Worm (Caenorhabditis elegans) whole organism, young adult: ENCODE results near the gene ZK1307.7.

Source experiments
- C06A6.2 ChIP-seq: fragments of 200-800 bp; sonication (Bioruptor generic); conservative IDR thresholded peaks from 2 replicates; pipeline ENCODE4 v1.3.6; 2022; ENCODE audit warnings: missing genetic modification characterization, missing compliant biosample characterization
- F55B11.4 ChIP-seq: sonication (generic microtip); optimal IDR thresholded peaks from 2 replicates; lab custom pipeline; 2016; ENCODE audit warnings: missing compliant biosample characterization, missing genetic modification characterization, borderline replicate concordance; ENCODE audit not compliant: insufficient read depth
- F57C9.4 ChIP-seq: sonication (generic microtip); optimal IDR thresholded peaks from 2 replicates; lab custom pipeline; 2017; ENCODE audit warnings: mild to moderate bottlenecking, missing genetic modification characterization, missing compliant biosample characterization
- K11D2.4 ChIP-seq: fragments of 200-800 bp; sonication (Bioruptor generic); IDR thresholded peaks from 2 replicates; pipeline ENCODE4 v1.3.6; 2022; ENCODE audit warnings: missing genetic modification reagents, missing genetic modification characterization, missing compliant biosample characterization
- K12H6.12 ChIP-seq: fragments of 200-800 bp; sonication (Bioruptor generic); optimal IDR thresholded peaks from 2 replicates; lab custom pipeline; 2018; ENCODE audit warnings: mild to moderate bottlenecking, missing genetic modification characterization, missing compliant biosample characterization
- Y53G8AR.9 ChIP-seq: fragments of 200-800 bp; sonication (Bioruptor generic); conservative IDR thresholded peaks from 2 replicates; pipeline ENCODE4 v1.3.6; 2022; ENCODE audit warnings: missing genetic modification reagents, missing genetic modification characterization, missing compliant biosample characterization
- Y56A3A.18 ChIP-seq: fragments of 200-800 bp; sonication (Bioruptor generic); IDR thresholded peaks from 2 replicates; pipeline ENCODE4 v1.3.6; 2022; ENCODE audit warnings: missing genetic modification reagents, missing genetic modification characterization, missing compliant biosample characterization
- Y95B8A.8 ChIP-seq: fragments of 200-800 bp; sonication (Bioruptor generic); IDR thresholded peaks from 2 replicates; pipeline ENCODE4 v1.3.6; 2022; ENCODE audit warnings: missing genetic modification reagents, missing genetic modification characterization, missing compliant biosample characterization
- attf-3 ChIP-seq: fragments of 200-800 bp; sonication (Bioruptor generic); conservative IDR thresholded peaks from 2 replicates; pipeline ENCODE4 v1.3.6; 2022; ENCODE audit warnings: missing genetic modification reagents, missing genetic modification characterization, missing compliant biosample characterization
- attf-6 ChIP-seq: fragments of 200-800 bp; sonication (Bioruptor generic); IDR thresholded peaks from 2 replicates; pipeline ENCODE4 v1.3.6; 2022; ENCODE audit warnings: missing genetic modification reagents, missing genetic modification characterization, missing compliant biosample characterization
- bed-2 ChIP-seq: fragments of 200-800 bp; sonication (Bioruptor generic); IDR thresholded peaks from 2 replicates; pipeline ENCODE4 v1.3.6; 2022; ENCODE audit warnings: missing genetic modification reagents, missing genetic modification characterization, missing compliant biosample characterization
- ccch-3 ChIP-seq: fragments of 200-800 bp; sonication (Bioruptor generic); optimal IDR thresholded peaks from 2 replicates; lab custom pipeline; 2018; ENCODE audit warnings: mild to moderate bottlenecking, missing genetic modification characterization, missing compliant biosample characterization
- cebp-1 ChIP-seq, 2 experiments: fragments of 200-800 bp in 1 of 2; sonication (Bioruptor generic) in 1 of 2; sonication (generic microtip) in 1 of 2; IDR thresholded peaks in 1 of 2; optimal IDR thresholded peaks in 1 of 2; 2 replicates each; pipeline versions ENCODE4 v1.3.6 to Lab custom; 2017 to 2022; ENCODE audit warnings: missing compliant biosample characterization in 2 of 2, missing genetic modification characterization in 2 of 2, mild to moderate bottlenecking in 1 of 2, missing genetic modification reagents in 1 of 2, moderate library complexity in 1 of 2
- cebp-2 ChIP-seq: fragments of 200-800 bp; sonication (Bioruptor generic); IDR thresholded peaks from 2 replicates; pipeline ENCODE4 v1.3.6; 2022; ENCODE audit warnings: missing genetic modification characterization, missing compliant biosample characterization
- ceh-27 ChIP-seq: fragments of 200-800 bp; sonication (Bioruptor generic); optimal IDR thresholded peaks from 2 replicates; lab custom pipeline; 2018; ENCODE audit warnings: mild to moderate bottlenecking, missing genetic modification characterization, moderate library complexity, missing compliant biosample characterization
- ceh-40 ChIP-seq: fragments of 200-800 bp; sonication (Bioruptor generic); IDR thresholded peaks from 2 replicates; pipeline ENCODE4 v1.3.6; 2022; ENCODE audit warnings: missing genetic modification characterization, missing compliant biosample characterization
- chd-7 ChIP-seq: sonication (generic microtip); optimal IDR thresholded peaks from 2 replicates; lab custom pipeline; 2016; ENCODE audit warnings: mild to moderate bottlenecking, missing genetic modification characterization, moderate library complexity, missing compliant biosample characterization
- dox-1 ChIP-seq: fragments of 200-800 bp; sonication (Bioruptor generic); IDR thresholded peaks from 2 replicates; pipeline ENCODE4 v1.3.6; 2022; ENCODE audit warnings: missing genetic modification reagents, missing genetic modification characterization, missing compliant biosample characterization
- dpl-1 ChIP-seq: fragments of 150-350 bp; optimal IDR thresholded peaks from 2 replicates; lab custom pipeline; 2014; ENCODE audit warnings: missing biosample characterization, missing genetic modification reagents, missing genetic modification characterization
- efl-1 ChIP-seq: fragments of 150-350 bp; optimal IDR thresholded peaks from 2 replicates; lab custom pipeline; 2014; ENCODE audit warnings: missing biosample characterization, missing genetic modification reagents, missing genetic modification characterization
- gei-17 ChIP-seq: fragments of 200-800 bp; sonication (Bioruptor generic); optimal IDR thresholded peaks from 2 replicates; lab custom pipeline; 2018; ENCODE audit warnings: mild to moderate bottlenecking, missing genetic modification characterization, missing compliant biosample characterization
- hlh-12 ChIP-seq: sonication (generic microtip); optimal IDR thresholded peaks from 2 replicates; lab custom pipeline; 2016; ENCODE audit warnings: missing genetic modification characterization, missing compliant biosample characterization
- lin-26 ChIP-seq: fragments of 200-800 bp; sonication (Bioruptor generic); IDR thresholded peaks from 2 replicates; pipeline ENCODE4 v1.3.6; 2022; ENCODE audit warnings: missing genetic modification reagents, missing genetic modification characterization, missing compliant biosample characterization
- lin-40 ChIP-seq: sonication (generic microtip); optimal IDR thresholded peaks from 2 replicates; lab custom pipeline; 2016; ENCODE audit warnings: missing genetic modification characterization, mild to moderate bottlenecking, missing compliant biosample characterization, missing genotype, missing genetic modification reagents
- lin-54 ChIP-seq: fragments of 200-800 bp; sonication (Bioruptor generic); optimal IDR thresholded peaks from 2 replicates; lab custom pipeline; 2018; ENCODE audit warnings: mild to moderate bottlenecking, missing genetic modification characterization, missing compliant biosample characterization
- madf-6 ChIP-seq: fragments of 200-800 bp; sonication (Bioruptor generic); IDR thresholded peaks from 2 replicates; pipeline ENCODE4 v1.3.6; 2022; ENCODE audit warnings: missing genetic modification reagents, missing genetic modification characterization, missing compliant biosample characterization
- madf-8 ChIP-seq: fragments of 200-800 bp; sonication (Bioruptor generic); conservative IDR thresholded peaks from 2 replicates; pipeline ENCODE4 v1.3.6; 2022; ENCODE audit warnings: missing genetic modification reagents, missing genetic modification characterization, missing compliant biosample characterization
- mcd-1 ChIP-seq: fragments of 200-800 bp; sonication (Bioruptor generic); IDR thresholded peaks from 2 replicates; pipeline ENCODE4 v1.3.6; 2022; ENCODE audit warnings: missing genetic modification reagents, missing genetic modification characterization, missing compliant biosample characterization
- nfyb-1 ChIP-seq: fragments of 200-800 bp; sonication (Bioruptor generic); IDR thresholded peaks from 2 replicates; pipeline ENCODE4 v1.3.6; 2022; ENCODE audit warnings: missing genetic modification reagents, missing genetic modification characterization, missing compliant biosample characterization
- nhr-179 ChIP-seq: sonication (generic microtip); optimal IDR thresholded peaks from 2 replicates; lab custom pipeline; 2016; ENCODE audit warnings: mild to moderate bottlenecking, missing genetic modification characterization, missing compliant biosample characterization
- nhr-80 ChIP-seq: sonication (generic microtip); optimal IDR thresholded peaks from 2 replicates; lab custom pipeline; 2016; ENCODE audit warnings: missing genetic modification characterization, missing compliant biosample characterization
- pbrm-1 ChIP-seq: fragments of 200-800 bp; sonication (Bioruptor generic); IDR thresholded peaks from 2 replicates; pipeline ENCODE4 v1.3.6; 2022; ENCODE audit warnings: missing genetic modification reagents, missing genetic modification characterization, missing compliant biosample characterization
- pha-4 ChIP-seq: fragments of 150-350 bp; sonication (generic microtip); optimal IDR thresholded peaks from 2 replicates; lab custom pipeline; 2014; ENCODE audit warnings: missing biosample characterization, missing genetic modification reagents, missing genetic modification characterization
- rcor-1 ChIP-seq: fragments of 200-800 bp; sonication (Bioruptor generic); IDR thresholded peaks from 2 replicates; pipeline ENCODE4 v1.3.6; 2022; ENCODE audit warnings: missing genetic modification reagents, missing genetic modification characterization, missing compliant biosample characterization
- sea-2 ChIP-seq: fragments of 200-800 bp; sonication (Bioruptor generic); IDR thresholded peaks from 2 replicates; pipeline ENCODE4 v1.3.6; 2022; ENCODE audit warnings: missing genetic modification characterization, missing compliant biosample characterization
- snpc-1.1 ChIP-seq: sonication (generic microtip); optimal IDR thresholded peaks from 2 replicates; lab custom pipeline; 2017; ENCODE audit warnings: missing genetic modification characterization, mild to moderate bottlenecking, missing compliant biosample characterization, antibody characterized with exemption, moderate library complexity, missing genotype, missing genetic modification reagents; ENCODE audit not compliant: insufficient read depth
- snpc-1.3 ChIP-seq: sonication (generic microtip); optimal IDR thresholded peaks from 2 replicates; lab custom pipeline; 2017; ENCODE audit warnings: missing genetic modification characterization, mild to moderate bottlenecking, missing compliant biosample characterization, antibody characterized with exemption, moderate library complexity, missing genotype, missing genetic modification reagents; ENCODE audit not compliant: insufficient read depth
- somi-1 ChIP-seq: fragments of 200-800 bp; sonication (Bioruptor generic); optimal IDR thresholded peaks from 2 replicates; lab custom pipeline; 2018; ENCODE audit warnings: mild to moderate bottlenecking, missing genetic modification characterization, missing compliant biosample characterization
- sptf-2 ChIP-seq: fragments of 200-800 bp; sonication (Bioruptor generic); optimal IDR thresholded peaks from 2 replicates; lab custom pipeline; 2018; ENCODE audit warnings: mild to moderate bottlenecking, missing genetic modification characterization, missing compliant biosample characterization
- unc-62 ChIP-seq: fragments of 150-350 bp; optimal IDR thresholded peaks from 2 replicates; lab custom pipeline; 2014; ENCODE audit warnings: missing biosample characterization, missing genetic modification reagents, missing genetic modification characterization
- zfh-2 ChIP-seq: fragments of 200-800 bp; sonication (Bioruptor generic); conservative IDR thresholded peaks from 2 replicates; pipeline ENCODE4 v1.3.6; 2022; ENCODE audit warnings: missing genetic modification reagents, missing genetic modification characterization, missing compliant biosample characterization
- ztf-26 ChIP-seq: sonication (generic microtip); optimal IDR thresholded peaks from 2 replicates; lab custom pipeline; 2017; ENCODE audit warnings: missing genetic modification characterization, missing compliant biosample characterization

Gene ZK1307.7

ce11 chrII:9644438-9644837 lies 8.0 kb downstream of the ZK1307.7 start, which contains the start of gene fzr-1:
Gene fzr-1 (minus strand): TSS chrII:9644466.
- TF ChIP-seq ztf-26 (tag; lab: Kevin White, UChicago) = no peak
- TF ChIP-seq sptf-2 = no peak
- no peak for TF ChIP-seq ccch-3 (GFP tag; lab: Kevin White, UChicago)

- no peak for TF ChIP-seq pbrm-1
- TF ChIP-seq madf-6 (GFP tag; lab: Robert Waterston, UW) = 0 out of 2 replicates have a peak, but pooled peaks have one; percentile 31
- peak; percentile 50 for TF ChIP-seq nhr-80 (tag; lab: Kevin White, UChicago)
- no peak for TF ChIP-seq attf-6 (GFP tag; lab: Robert Waterston, UW)
Measured at ce11 chrII:9644940-9645634, 8.7 kb downstream of the ZK1307.7 start.

ce11 chrII:9646122-9646555 lies 9.7 kb downstream of the ZK1307.7 start:
- TF ChIP-seq gei-17 (GFP tag; lab: Kevin White, UChicago) (peak; percentile 18), mcd-1 (GFP tag; lab: Robert Waterston, UW) (peak; percentile 60), F55B11.4 (tag; lab: Kevin White, UChicago) (no peak), hlh-12 (tag; lab: Kevin White, UChicago) (no peak), attf-6 (GFP tag; lab: Robert Waterston, UW) (no peak), nhr-179 (tag; lab: Kevin White, UChicago) (no peak), lin-40 (tag; lab: Kevin White, UChicago) (peak; percentile 66), pha-4 (tag; lab: Kevin White, UChicago) (no peak), snpc-1.1 (tag; lab: Kevin White, UChicago) (no peak), unc-62 (GFP tag; lab: Kevin White, UChicago) (peak; percentile 7), lin-26 (GFP tag; lab: Robert Waterston, UW) (peak; percentile 68; the same call in 1 of the 2 replicates), snpc-1.3 (no peak), cebp-1 (GFP tag; IDR thresholded peaks at IDR 0.05; lab: Robert Waterston, UW) (no peak), cebp-1 (tag; optimal IDR thresholded peaks at IDR 0.05; lab: Kevin White, UChicago) (peak; percentile 64), K12H6.12 (tag; lab: Kevin White, UChicago) (peak; percentile 61), nfyb-1 (GFP tag; lab: Robert Waterston, UW) (peak; percentile 64; the same call in 1 of the 2 replicates), K11D2.4 (GFP tag; lab: Robert Waterston, UW) (0 out of 2 replicates have a peak, but pooled peaks have one; percentile 42), madf-8 (GFP tag; lab: Robert Waterston, UW) (no peak), attf-3 (GFP tag; lab: Robert Waterston, UW) (peak; percentile 26; the same call in 1 of the 2 replicates), F57C9.4 (tag; lab: Kevin White, UChicago) (no peak), zfh-2 (peak; percentile 91), Y95B8A.8 (GFP tag; lab: Robert Waterston, UW) (no peak), C06A6.2 (GFP tag; lab: Robert Waterston, UW) (no peak), ceh-27 (GFP tag; lab: Kevin White, UChicago) (peak; percentile 70), sptf-2 (no peak), Y56A3A.18 (GFP tag; lab: Robert Waterston, UW) (no peak), sea-2 (GFP tag; lab: Robert Waterston, UW) (0 out of 2 replicates have a peak, but pooled peaks have one; percentile 31), dpl-1 (GFP tag; lab: Kevin White, UChicago) (no peak), cebp-2 (GFP tag; lab: Robert Waterston, UW) (no peak), dox-1 (GFP tag; lab: Robert Waterston, UW) (peak; percentile 58; the same call in 1 of the 2 replicates), lin-54 (GFP tag; lab: Kevin White, UChicago) (peak; percentile 37), ceh-40 (GFP tag; lab: Robert Waterston, UW) (no peak), rcor-1 (GFP tag; lab: Robert Waterston, UW) (peak; percentile 65; the same call in 1 of the 2 replicates), bed-2 (GFP tag; lab: Robert Waterston, UW) (no peak), nhr-80 (tag; lab: Kevin White, UChicago) (peak; percentile 41), Y53G8AR.9 (no peak), somi-1 (peak; percentile 48), efl-1 (GFP tag; lab: Kevin White, UChicago) (no peak), chd-7 (tag; lab: Kevin White, UChicago) (peak; percentile 45)
